Fruit fly (Drosophila melanogaster) whole organism, embryonic: Measurements from ENCODE around the gene CG34001.

Source experiments
- Ada2b ChIP-seq: fragments of 200-800 bp; sonication (Bioruptor generic); IDR thresholded peaks from 2 replicates; pipeline ENCODE4 v1.3.6; 2022; ENCODE audit warnings: missing biosample characterization, missing genetic modification characterization
- CG10147 ChIP-seq: fragments of 200-800 bp; sonication (Bioruptor generic); optimal IDR thresholded peaks from 2 replicates; lab custom pipeline; 2019; ENCODE audit warnings: missing biosample characterization, mild to moderate bottlenecking, missing genetic modification characterization, moderate library complexity
- CG10959 ChIP-seq: fragments of 200-800 bp; sonication (Bioruptor generic); IDR thresholded peaks from 2 replicates; pipeline ENCODE4 v1.3.6; 2022; ENCODE audit warnings: missing biosample characterization, missing genetic modification characterization
- CG12744 ChIP-seq: fragments of 200-800 bp; sonication (Bioruptor generic); optimal IDR thresholded peaks from 2 replicates; lab custom pipeline; 2016; ENCODE audit warnings: missing biosample characterization, missing genetic modification characterization
- CG15073 ChIP-seq: fragments of 200-800 bp; sonication (Bioruptor generic); optimal IDR thresholded peaks from 2 replicates; lab custom pipeline; 2016; ENCODE audit warnings: missing biosample characterization, missing genetic modification characterization
- CG2120 ChIP-seq: fragments of 200-800 bp; sonication (Bioruptor generic); optimal IDR thresholded peaks from 3 replicates; lab custom pipeline; 2016; ENCODE audit warnings: missing biosample characterization, missing genetic modification characterization
- CG2875 ChIP-seq: fragments of 200-800 bp; sonication (Bioruptor generic); optimal IDR thresholded peaks from 2 replicates; lab custom pipeline; 2017; ENCODE audit warnings: missing biosample characterization, mild to moderate bottlenecking, missing genetic modification characterization, missing genetic modification reagents
- CG30020 ChIP-seq: fragments of 200-800 bp; optimal IDR thresholded peaks from 2 replicates; lab custom pipeline; 2019; ENCODE audit warnings: missing biosample characterization, mild to moderate bottlenecking, missing genetic modification characterization, moderate library complexity
- CG3065 ChIP-seq: fragments of 200-800 bp; sonication (Bioruptor generic); optimal IDR thresholded peaks from 2 replicates; lab custom pipeline; 2016; ENCODE audit warnings: missing biosample characterization, missing genetic modification characterization
- CG3281 ChIP-seq: fragments of 200-800 bp; sonication (Bioruptor generic); optimal IDR thresholded peaks from 3 replicates; lab custom pipeline; 2017; ENCODE audit warnings: missing biosample characterization, mild to moderate bottlenecking, missing genetic modification characterization
- CG4360 ChIP-seq: fragments of 200-800 bp; sonication (Bioruptor generic); IDR thresholded peaks from 2 replicates; pipeline ENCODE4 v1.3.6; 2022; ENCODE audit warnings: missing biosample characterization, missing genetic modification characterization
- CG6813 ChIP-seq: fragments of 200-800 bp; sonication (Bioruptor generic); optimal IDR thresholded peaks from 2 replicates; lab custom pipeline; 2017; ENCODE audit warnings: missing biosample characterization, missing genetic modification characterization, mild to moderate bottlenecking, moderate library complexity, missing genetic modification reagents
- CG7839 ChIP-seq: fragments of 200-800 bp; sonication (Bioruptor generic); optimal IDR thresholded peaks from 3 replicates; lab custom pipeline; 2018; ENCODE audit warnings: missing biosample characterization, mild to moderate bottlenecking, missing genetic modification characterization, moderate library complexity
- CG9437 ChIP-seq: fragments of 200-800 bp; sonication (Bioruptor generic); optimal IDR thresholded peaks from 2 replicates; lab custom pipeline; 2018; ENCODE audit warnings: missing biosample characterization, mild to moderate bottlenecking, missing genetic modification characterization
- CHES-1-like ChIP-seq: fragments of 200-800 bp; sonication (Bioruptor generic); optimal IDR thresholded peaks from 2 replicates; lab custom pipeline; 2016; ENCODE audit warnings: missing biosample characterization, missing genetic modification characterization
- Dbx ChIP-seq: fragments of 200-800 bp; sonication (Bioruptor generic); IDR thresholded peaks from 3 replicates; pipeline ENCODE4 v1.3.6; 2022; ENCODE audit warnings: missing biosample characterization, missing genetic modification characterization
- Dfd ChIP-seq, 2 experiments: fragments of >200 bp; optimal IDR thresholded peaks; 2 replicates each; lab custom pipeline; 2017; ENCODE audit warnings: missing biosample characterization in 2 of 2, missing genetic modification characterization in 2 of 2
- Dll ChIP-seq: fragments of 200-800 bp; sonication (Bioruptor generic); IDR thresholded peaks from 4 replicates; pipeline ENCODE4 v1.3.6; 2022; ENCODE audit warnings: missing biosample characterization, missing genetic modification characterization; ENCODE audit not compliant: partially characterized antibody
- Fer3 ChIP-seq: fragments of 200-800 bp; sonication (Bioruptor generic); optimal IDR thresholded peaks from 2 replicates; lab custom pipeline; 2018; ENCODE audit warnings: missing biosample characterization, mild to moderate bottlenecking, missing genetic modification characterization, moderate library complexity
- Hand ChIP-seq: fragments of 200-800 bp; sonication (Bioruptor generic); optimal IDR thresholded peaks from 2 replicates; lab custom pipeline; 2017; ENCODE audit warnings: mild to moderate bottlenecking, missing biosample characterization, missing genetic modification reagents, missing genetic modification characterization
- Hr39 ChIP-seq: fragments of >200 bp; optimal IDR thresholded peaks from 2 replicates; lab custom pipeline; 2017
- Hr51 ChIP-seq, 2 experiments: fragments of 200-800 bp; sonication (Bioruptor generic); optimal IDR thresholded peaks; 2 replicates in 1 of 2; 3 replicates in 1 of 2; lab custom pipeline; 2016 to 2018; ENCODE audit warnings: missing biosample characterization in 2 of 2, missing genetic modification characterization in 2 of 2, mild to moderate bottlenecking in 1 of 2, moderate library complexity in 1 of 2
- Nf-YC ChIP-seq: fragments of 200-800 bp; optimal IDR thresholded peaks from 3 replicates; lab custom pipeline; 2019; ENCODE audit warnings: missing biosample characterization, mild to moderate bottlenecking, missing genetic modification characterization, moderate library complexity
- Oaz ChIP-seq: fragments of 200-800 bp; sonication (Bioruptor generic); IDR thresholded peaks from 2 replicates; pipeline ENCODE4 v1.3.6; 2022; ENCODE audit warnings: missing biosample characterization, missing genetic modification characterization
- Opbp ChIP-seq: fragments of 200-800 bp; sonication (Bioruptor generic); IDR thresholded peaks from 3 replicates; pipeline ENCODE4 v1.3.6; 2022; ENCODE audit warnings: missing biosample characterization, missing genetic modification characterization; ENCODE audit not compliant: partially characterized antibody
- Ravus ChIP-seq: fragments of 200-800 bp; sonication (Bioruptor generic); IDR thresholded peaks from 2 replicates; pipeline ENCODE4 v1.3.6; 2022; ENCODE audit warnings: missing biosample characterization, missing genetic modification characterization
- Tbp ChIP-seq: fragments of >200 bp; optimal IDR thresholded peaks from 2 replicates; lab custom pipeline; 2018; ENCODE audit warnings: missing biosample characterization, missing genetic modification characterization
- abd-A ChIP-seq: fragments of 200-800 bp; sonication (Bioruptor generic); optimal IDR thresholded peaks from 3 replicates; lab custom pipeline; 2019; ENCODE audit warnings: missing biosample characterization, mild to moderate bottlenecking, missing genetic modification characterization, moderate library complexity
- ap ChIP-seq: fragments of 200-800 bp; sonication (Bioruptor generic); IDR thresholded peaks from 2 replicates; pipeline ENCODE4 v1.3.6; 2022; ENCODE audit warnings: missing biosample characterization, missing genetic modification characterization
- dan ChIP-seq: fragments of 200-800 bp; sonication (Bioruptor generic); IDR thresholded peaks from 2 replicates; pipeline ENCODE4 v1.3.6; 2022; ENCODE audit warnings: missing biosample characterization, missing genetic modification characterization
- dmrt99B ChIP-seq: fragments of 200-800 bp; sonication (Bioruptor generic); optimal IDR thresholded peaks from 2 replicates; lab custom pipeline; 2018; ENCODE audit warnings: missing biosample characterization, mild to moderate bottlenecking, missing genetic modification characterization, moderate library complexity
- dysf ChIP-seq: fragments of 200-800 bp; sonication (Bioruptor generic); IDR thresholded peaks from 3 replicates; pipeline ENCODE4 v1.3.6; 2022; ENCODE audit warnings: missing biosample characterization, missing genetic modification characterization
- emc ChIP-seq: fragments of 200-800 bp; sonication (Bioruptor generic); optimal IDR thresholded peaks from 2 replicates; lab custom pipeline; 2016; ENCODE audit warnings: missing biosample characterization, missing genetic modification characterization
- fd64A ChIP-seq: fragments of 200-800 bp; sonication (Bioruptor generic); optimal IDR thresholded peaks from 3 replicates; lab custom pipeline; 2018; ENCODE audit warnings: missing biosample characterization, mild to moderate bottlenecking, missing genetic modification characterization
- fru ChIP-seq: fragments of >200 bp; optimal IDR thresholded peaks from 2 replicates; lab custom pipeline; 2017
- grn ChIP-seq: fragments of 200-800 bp; sonication (Bioruptor generic); optimal IDR thresholded peaks from 3 replicates; lab custom pipeline; 2017; ENCODE audit warnings: missing biosample characterization, missing genetic modification characterization
- lab ChIP-seq: fragments of 200-800 bp; sonication (Bioruptor generic); optimal IDR thresholded peaks from 3 replicates; lab custom pipeline; 2017; ENCODE audit warnings: missing biosample characterization, missing genetic modification characterization, mild to moderate bottlenecking, moderate library complexity, missing genetic modification reagents
- lov ChIP-seq, 2 experiments: fragments of 200-800 bp in 1 of 2; fragments of >200 bp in 1 of 2; sonication (Bioruptor generic) in 1 of 2; IDR thresholded peaks in 1 of 2; optimal IDR thresholded peaks in 1 of 2; 2 replicates in 1 of 2; 3 replicates in 1 of 2; pipeline versions ENCODE4 v1.3.6 to Lab custom; 2017 to 2022; ENCODE audit warnings: missing biosample characterization in 1 of 2, missing genetic modification characterization in 1 of 2
- pnt ChIP-seq: fragments of 200-800 bp; sonication (Bioruptor generic); optimal IDR thresholded peaks from 3 replicates; lab custom pipeline; 2016; ENCODE audit warnings: missing biosample characterization, missing genetic modification characterization
- psq ChIP-seq: fragments of 200-800 bp; sonication (Bioruptor generic); optimal IDR thresholded peaks from 2 replicates; lab custom pipeline; 2017; ENCODE audit warnings: missing biosample characterization, missing genetic modification characterization
- seq ChIP-seq: fragments of 200-800 bp; sonication (Bioruptor generic); IDR thresholded peaks from 2 replicates; pipeline ENCODE4 v1.3.6; 2022; ENCODE audit warnings: missing biosample characterization, missing genetic modification characterization
- sqz ChIP-seq: fragments of 200-800 bp; sonication (Bioruptor generic); optimal IDR thresholded peaks from 3 replicates; lab custom pipeline; 2018; ENCODE audit warnings: missing biosample characterization, mild to moderate bottlenecking, missing genetic modification characterization
- stc ChIP-seq: fragments of 200-800 bp; sonication (Bioruptor generic); IDR thresholded peaks from 2 replicates; pipeline ENCODE4 v1.3.6; 2022; ENCODE audit warnings: missing biosample characterization, missing genetic modification characterization
- tll ChIP-seq, 2 experiments: fragments of 200-800 bp in 1 of 2; fragments of >200 bp in 1 of 2; sonication (Bioruptor generic) in 1 of 2; optimal IDR thresholded peaks; 2 replicates each; lab custom pipeline; 2017 to 2019; ENCODE audit warnings: missing biosample characterization in 2 of 2, missing genetic modification characterization in 2 of 2, mild to moderate bottlenecking in 1 of 2, moderate library complexity in 1 of 2
- toy ChIP-seq: fragments of 200-800 bp; sonication (Bioruptor generic); IDR thresholded peaks from 2 replicates; pipeline ENCODE4 v1.3.6; 2022; ENCODE audit warnings: missing biosample characterization, missing genetic modification characterization

Gene CG34001

DNA sequence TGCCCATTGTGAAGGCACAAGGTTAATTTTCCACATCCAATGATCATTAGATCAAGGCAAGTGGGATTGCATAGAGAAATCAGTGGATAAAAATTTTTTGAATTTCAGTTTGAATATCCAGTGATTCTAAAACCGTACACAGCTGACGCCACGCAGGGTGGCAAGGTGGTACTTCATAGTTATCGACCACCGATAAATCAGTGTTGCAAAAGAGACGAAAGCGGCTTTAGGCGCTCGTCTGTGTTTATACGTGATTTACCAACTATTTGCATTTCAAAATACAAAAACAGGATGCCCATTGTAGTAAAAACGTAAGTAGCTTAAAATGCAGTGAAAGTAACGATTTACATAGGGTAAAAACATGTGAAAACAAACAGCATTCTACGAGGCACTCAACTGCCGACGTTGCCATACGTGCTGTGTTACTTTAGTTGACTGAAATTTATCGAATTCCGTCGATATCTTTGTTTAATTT is at the start of gene CG34001, which contains the start of the genes CG42535 and hay (continued):
- TF ChIP-seq sqz (GFP tag; lab: Kevin White, UChicago) (no peak), CHES-1-like (GFP tag; lab: Kevin White, UChicago) (peak; percentile 57)

DNA sequence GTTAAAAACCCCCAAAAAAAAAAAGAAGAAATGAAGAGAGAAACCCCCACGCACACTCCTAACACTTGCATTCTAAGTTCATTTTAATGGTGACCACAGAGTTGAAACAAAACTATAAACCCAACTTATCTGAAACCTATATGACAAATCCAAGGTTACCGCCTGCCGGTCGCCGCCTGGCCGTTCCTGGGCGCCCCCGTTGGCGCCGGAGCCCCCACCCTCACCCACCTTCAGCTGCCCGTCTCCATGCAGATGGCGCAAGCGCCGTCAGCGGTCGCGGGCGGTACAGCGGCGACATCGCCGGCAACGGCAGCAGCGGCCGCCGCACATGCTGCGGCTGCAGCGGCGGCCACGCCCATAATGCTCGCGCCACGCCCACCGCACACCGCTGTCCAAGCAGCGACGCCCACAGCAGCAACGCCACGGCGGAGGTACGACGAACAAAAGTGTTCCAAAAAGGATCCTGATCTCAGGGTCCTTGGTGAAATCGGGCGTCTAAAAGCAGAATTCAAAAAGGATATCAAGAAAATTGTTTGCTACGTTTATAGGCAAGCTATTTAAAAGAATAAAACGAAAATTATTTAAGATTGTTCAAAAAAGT is 49.1 kb upstream of the CG34001 start:
- TF ChIP-seq CG3065 (GFP tag; lab: Kevin White, UChicago) (peak; percentile 39), Dbx (GFP tag; lab: Robert Waterston, UW) (0 out of 3 replicates have a peak, but pooled peaks have one; percentile 38), fru (lab: Kevin White, UChicago) (no peak), CG10959 (peak; percentile 18; the same call in 1 of the 2 replicates), Hr39 (lab: Kevin White, UChicago) (peak; percentile 77), CG3281 (GFP tag; lab: Kevin White, UChicago) (no peak), sqz (GFP tag; lab: Kevin White, UChicago) (no peak), lov (optimal IDR thresholded peaks at IDR 0.05; lab: Kevin White, UChicago) (no peak), lov (GFP tag; IDR thresholded peaks at IDR 0.05; lab: Robert Waterston, UW) (0 out of 3 replicates have a peak, but pooled peaks have one; percentile 13), fd64A (GFP tag; lab: Kevin White, UChicago) (no peak), grn (GFP tag; lab: Kevin White, UChicago) (no peak), tll (GFP tag; optimal IDR thresholded peaks at IDR 0.05; lab: Kevin White, UChicago) (no peak), ap (GFP tag; lab: Robert Waterston, UW) (no peak), Dll (no peak)
- TF ChIP-seq, all 482 proteins: peak for 5

DNA sequence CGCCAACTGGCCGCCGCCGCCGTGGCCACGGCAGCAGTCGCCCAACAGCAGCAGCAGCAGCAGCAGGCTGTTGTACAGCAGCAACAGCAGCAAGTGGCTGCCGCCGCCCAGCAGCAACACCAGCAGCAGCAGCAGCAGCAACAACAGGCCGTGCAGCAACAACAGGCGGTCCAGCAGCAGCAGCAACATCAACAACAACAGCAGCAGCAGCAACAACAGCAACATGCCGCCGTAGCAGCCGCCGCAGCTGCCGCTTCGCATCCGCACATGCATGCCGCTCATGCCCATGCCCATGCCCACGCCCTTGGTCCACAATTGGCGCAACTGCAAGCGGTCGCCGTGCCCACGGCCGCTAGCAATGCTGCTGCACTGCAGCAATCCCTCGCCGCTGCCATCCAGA is 45.9 kb upstream of the CG34001 start:
- TF ChIP-seq CG9437 (GFP tag; lab: Kevin White, UChicago) (no peak), emc (GFP tag; lab: Kevin White, UChicago) (no peak), Ada2b (GFP tag; lab: Robert Waterston, UW) (no peak), CG4360 (peak; percentile 57), Dfd (GFP tag; optimal IDR thresholded peaks at IDR 0.05; lab: Kevin White, UChicago) (peak in 1 of 2 experiments; percentile 79), psq (GFP tag; lab: Kevin White, UChicago) (no peak), CG15073 (GFP tag; lab: Kevin White, UChicago) (no peak), toy (GFP tag; lab: Robert Waterston, UW) (no peak), CG6813 (GFP tag; lab: Kevin White, UChicago) (no peak), Nf-YC (tag; lab: Kevin White, UChicago) (no peak)
- TF ChIP-seq, all 482 proteins: peak for 2

DNA sequence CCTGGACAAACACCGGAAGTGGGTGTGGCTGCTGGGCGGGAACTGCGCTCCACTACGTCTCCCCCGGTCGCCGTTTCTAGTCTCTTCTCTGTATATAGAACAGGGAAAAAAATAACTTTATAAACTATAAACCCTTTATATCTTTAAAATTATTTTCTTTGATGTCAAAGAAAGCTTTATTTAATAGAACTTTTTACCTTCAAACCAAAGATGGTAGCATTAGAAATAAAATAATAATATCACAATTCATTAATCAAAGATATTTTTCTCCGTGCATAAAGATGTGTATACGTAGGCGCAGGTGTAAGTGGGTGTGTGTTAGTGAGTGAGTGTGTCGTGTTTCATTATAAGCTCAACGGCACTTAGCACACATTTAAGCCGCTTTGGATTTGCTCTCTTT is 31.4 kb upstream of the CG34001 start:
- TF ChIP-seq Hr51 (GFP tag; optimal IDR thresholded peaks at IDR 0.05; lab: Kevin White, UChicago) (peak in 1 of 2 experiments; percentile 25), Oaz (GFP tag; lab: Robert Waterston, UW) (no peak), Tbp (GFP tag; lab: Kevin White, UChicago) (no peak), dysf (peak; percentile 20; the same call in 1 of the 3 replicates), abd-A (no peak), lab (GFP tag; lab: Kevin White, UChicago) (peak; percentile 39), dan (GFP tag; lab: Robert Waterston, UW) (no peak), CG2120 (GFP tag; lab: Kevin White, UChicago) (peak; percentile 8), dmrt99B (tag; lab: Kevin White, UChicago) (peak; percentile 15), Fer3 (tag; lab: Kevin White, UChicago) (peak; percentile 2), CG10147 (peak; percentile 47), CG7839 (no peak), Hand (GFP tag; lab: Kevin White, UChicago) (peak; percentile 13), stc (GFP tag; lab: Robert Waterston, UW) (no peak), CG30020 (tag; lab: Kevin White, UChicago) (no peak), CG2875 (no peak), Ravus (GFP tag; lab: Robert Waterston, UW) (no peak), pnt (GFP tag; lab: Kevin White, UChicago) (no peak), seq (GFP tag; lab: Robert Waterston, UW) (no peak), Opbp (GFP tag; lab: Robert Waterston, UW) (no peak), CG12744 (no peak)
